Fruit fly (Drosophila melanogaster) whole organism, embryonic: Measurements from ENCODE around the gene Prosbeta2R2.

Source experiments
- Asciz ChIP-seq: fragments of 200-800 bp; sonication (Bioruptor generic); optimal IDR thresholded peaks from 2 replicates; lab custom pipeline; 2017; ENCODE audit warnings: missing biosample characterization, mild to moderate bottlenecking, missing genetic modification characterization, missing genetic modification reagents
- CG10366 ChIP-seq: fragments of 200-800 bp; sonication (Bioruptor generic); IDR thresholded peaks from 2 replicates; pipeline ENCODE4 v1.3.6; 2022; ENCODE audit warnings: missing biosample characterization, missing genetic modification characterization
- CG10543 ChIP-seq: fragments of 200-800 bp; sonication (Bioruptor generic); optimal IDR thresholded peaks from 3 replicates; lab custom pipeline; 2017; ENCODE audit warnings: missing biosample characterization, mild to moderate bottlenecking, missing genetic modification characterization, moderate library complexity
- CG11247 ChIP-seq: fragments of 200-800 bp; sonication (Bioruptor generic); IDR thresholded peaks from 2 replicates; pipeline ENCODE4 v1.3.6; 2022; ENCODE audit warnings: missing biosample characterization, missing genetic modification characterization
- CG12104 ChIP-seq: fragments of 200-800 bp; sonication (Bioruptor generic); optimal IDR thresholded peaks from 3 replicates; lab custom pipeline; 2016; ENCODE audit warnings: missing biosample characterization, missing genetic modification characterization
- CG12769 ChIP-seq: fragments of 200-800 bp; sonication (Bioruptor generic); optimal IDR thresholded peaks from 2 replicates; lab custom pipeline; 2019; ENCODE audit warnings: missing biosample characterization, mild to moderate bottlenecking, missing genetic modification characterization, moderate library complexity
- CG12942 ChIP-seq: fragments of 200-800 bp; sonication (Bioruptor generic); optimal IDR thresholded peaks from 3 replicates; lab custom pipeline; 2016; ENCODE audit warnings: missing biosample characterization, missing genetic modification characterization
- CG14710 ChIP-seq: fragments of 200-800 bp; sonication (Bioruptor generic); optimal IDR thresholded peaks from 3 replicates; lab custom pipeline; 2019; ENCODE audit warnings: missing biosample characterization, mild to moderate bottlenecking, missing genetic modification characterization, moderate library complexity
- CG1602 ChIP-seq: fragments of 200-800 bp; sonication (Bioruptor generic); optimal IDR thresholded peaks from 3 replicates; lab custom pipeline; 2016; ENCODE audit warnings: missing biosample characterization, missing genetic modification characterization
- CG16863 ChIP-seq: fragments of 200-800 bp; sonication (Bioruptor generic); optimal IDR thresholded peaks from 3 replicates; lab custom pipeline; 2016; ENCODE audit warnings: missing biosample characterization, missing genetic modification characterization
- CG17186 ChIP-seq: fragments of 200-800 bp; sonication (Bioruptor generic); optimal IDR thresholded peaks from 3 replicates; lab custom pipeline; 2017; ENCODE audit warnings: missing biosample characterization, missing genetic modification reagents, missing genetic modification characterization
- CG17912 ChIP-seq: fragments of 200-800 bp; sonication (Bioruptor generic); optimal IDR thresholded peaks from 2 replicates; lab custom pipeline; 2018; ENCODE audit warnings: missing biosample characterization, mild to moderate bottlenecking, missing genetic modification characterization
- CG30020 ChIP-seq: fragments of 200-800 bp; optimal IDR thresholded peaks from 2 replicates; lab custom pipeline; 2019; ENCODE audit warnings: missing biosample characterization, mild to moderate bottlenecking, missing genetic modification characterization, moderate library complexity
- CG32772 ChIP-seq: fragments of 200-800 bp; sonication (Bioruptor generic); IDR thresholded peaks from 2 replicates; pipeline ENCODE4 v1.3.6; 2022; ENCODE audit warnings: missing biosample characterization, missing genetic modification characterization
- CG4360 ChIP-seq: fragments of 200-800 bp; sonication (Bioruptor generic); IDR thresholded peaks from 2 replicates; pipeline ENCODE4 v1.3.6; 2022; ENCODE audit warnings: missing biosample characterization, missing genetic modification characterization
- CG4424 ChIP-seq: fragments of 200-800 bp; sonication (Bioruptor generic); optimal IDR thresholded peaks from 3 replicates; lab custom pipeline; 2016; ENCODE audit warnings: missing biosample characterization, missing genetic modification characterization
- CG5180 ChIP-seq: fragments of 200-800 bp; sonication (Bioruptor generic); optimal IDR thresholded peaks from 3 replicates; lab custom pipeline; 2017; ENCODE audit warnings: missing biosample characterization, missing genetic modification characterization, mild to moderate bottlenecking, moderate library complexity, missing genetic modification reagents
- CG5245 ChIP-seq: fragments of 200-800 bp; sonication (Bioruptor generic); optimal IDR thresholded peaks from 3 replicates; lab custom pipeline; 2016; ENCODE audit warnings: missing biosample characterization, missing genetic modification characterization
- CG7372 ChIP-seq: fragments of 200-800 bp; sonication (Bioruptor generic); IDR thresholded peaks from 2 replicates; pipeline ENCODE4 v1.3.6; 2022; ENCODE audit warnings: missing biosample characterization, missing genetic modification characterization
- CG8359 ChIP-seq: fragments of 200-800 bp; sonication (Bioruptor generic); optimal IDR thresholded peaks from 2 replicates; lab custom pipeline; 2017; ENCODE audit warnings: missing biosample characterization, mild to moderate bottlenecking, missing genetic modification characterization, borderline replicate concordance
- CG8478 ChIP-seq: fragments of >200 bp; optimal IDR thresholded peaks from 2 replicates; lab custom pipeline; 2018
- CG9817 ChIP-seq: fragments of 200-800 bp; sonication (Bioruptor generic); optimal IDR thresholded peaks from 2 replicates; lab custom pipeline; 2018; ENCODE audit warnings: missing biosample characterization, mild to moderate bottlenecking, missing genetic modification characterization, moderate library complexity
- CG9932 ChIP-seq: fragments of 200-800 bp; sonication (Bioruptor generic); IDR thresholded peaks from 2 replicates; pipeline ENCODE4 v1.3.6; 2022; ENCODE audit warnings: missing biosample characterization, missing genetic modification characterization
- Dp ChIP-seq: fragments of 200-800 bp; sonication (Bioruptor generic); optimal IDR thresholded peaks from 2 replicates; lab custom pipeline; 2018; ENCODE audit warnings: missing biosample characterization, mild to moderate bottlenecking, missing genetic modification characterization, moderate library complexity
- Elba2 ChIP-seq: fragments of 200-800 bp; sonication (Bioruptor generic); optimal IDR thresholded peaks from 3 replicates; lab custom pipeline; 2016; ENCODE audit warnings: missing biosample characterization, missing genetic modification characterization
- Nf-YA ChIP-seq: fragments of 200-800 bp; sonication (Bioruptor generic); IDR thresholded peaks from 2 replicates; pipeline ENCODE4 v1.3.6; 2022; ENCODE audit warnings: missing biosample characterization, missing genetic modification characterization
- Oaz ChIP-seq: fragments of 200-800 bp; sonication (Bioruptor generic); IDR thresholded peaks from 2 replicates; pipeline ENCODE4 v1.3.6; 2022; ENCODE audit warnings: missing biosample characterization, missing genetic modification characterization
- Ravus ChIP-seq: fragments of 200-800 bp; sonication (Bioruptor generic); IDR thresholded peaks from 2 replicates; pipeline ENCODE4 v1.3.6; 2022; ENCODE audit warnings: missing biosample characterization, missing genetic modification characterization
- Rx ChIP-seq: fragments of 200-800 bp; sonication (Bioruptor generic); IDR thresholded peaks from 2 replicates; pipeline ENCODE4 v1.3.6; 2022; ENCODE audit warnings: missing biosample characterization, missing genetic modification characterization
- Side ChIP-seq: fragments of 200-800 bp; sonication (Bioruptor generic); optimal IDR thresholded peaks from 2 replicates; lab custom pipeline; 2016; ENCODE audit warnings: missing biosample characterization, missing genetic modification characterization
- TFAM ChIP-seq: fragments of 200-800 bp; sonication (Bioruptor generic); optimal IDR thresholded peaks from 2 replicates; lab custom pipeline; 2017; ENCODE audit warnings: missing biosample characterization, missing genetic modification characterization, inconsistent platforms
- Tbp ChIP-seq: fragments of >200 bp; optimal IDR thresholded peaks from 2 replicates; lab custom pipeline; 2018; ENCODE audit warnings: missing biosample characterization, missing genetic modification characterization
- Usf ChIP-seq: fragments of 200-800 bp; sonication (Bioruptor generic); optimal IDR thresholded peaks from 2 replicates; lab custom pipeline; 2017; ENCODE audit warnings: missing genotype, missing biosample characterization, missing genetic modification characterization
- amos ChIP-seq: fragments of 200-800 bp; sonication (Bioruptor generic); IDR thresholded peaks from 2 replicates; pipeline ENCODE4 v1.3.6; 2022; ENCODE audit warnings: missing biosample characterization, missing genetic modification characterization; ENCODE audit not compliant: partially characterized antibody
- aop ChIP-seq: fragments of 200-800 bp; sonication (Bioruptor generic); IDR thresholded peaks from 2 replicates; pipeline ENCODE4 v1.3.6; 2022; ENCODE audit warnings: missing biosample characterization, missing genetic modification characterization
- cas ChIP-seq: fragments of 200-800 bp; sonication (Bioruptor generic); IDR thresholded peaks from 2 replicates; pipeline ENCODE4 v1.3.6; 2022; ENCODE audit warnings: missing biosample characterization, missing genetic modification characterization
- caup ChIP-seq: fragments of 200-800 bp; sonication (Bioruptor generic); optimal IDR thresholded peaks from 3 replicates; lab custom pipeline; 2017; ENCODE audit warnings: missing biosample characterization, mild to moderate bottlenecking, missing genetic modification characterization, moderate library complexity; ENCODE audit not compliant: severe bottlenecking
- chm ChIP-seq: fragments of 200-800 bp; sonication (Bioruptor generic); IDR thresholded peaks from 2 replicates; pipeline ENCODE4 v1.3.6; 2022; ENCODE audit warnings: missing biosample characterization, missing genetic modification characterization
- dan ChIP-seq: fragments of 200-800 bp; sonication (Bioruptor generic); IDR thresholded peaks from 2 replicates; pipeline ENCODE4 v1.3.6; 2022; ENCODE audit warnings: missing biosample characterization, missing genetic modification characterization
- exex ChIP-seq: fragments of 200-800 bp; sonication (Bioruptor generic); optimal IDR thresholded peaks from 4 replicates; lab custom pipeline; 2018; ENCODE audit warnings: missing biosample characterization, mild to moderate bottlenecking, missing genetic modification characterization, moderate library complexity
- gcm2 ChIP-seq: fragments of 200-800 bp; sonication (Bioruptor generic); optimal IDR thresholded peaks from 2 replicates; lab custom pipeline; 2016; ENCODE audit warnings: missing biosample characterization, missing genetic modification characterization
- gsb-n ChIP-seq: fragments of 200-800 bp; sonication (Bioruptor generic); optimal IDR thresholded peaks from 3 replicates; lab custom pipeline; 2018; ENCODE audit warnings: missing biosample characterization, mild to moderate bottlenecking, missing genetic modification characterization
- luna ChIP-seq: fragments of 200-800 bp; sonication (Bioruptor generic); optimal IDR thresholded peaks from 2 replicates; lab custom pipeline; 2016; ENCODE audit warnings: missing biosample characterization, missing genetic modification characterization
- nerfin-1 ChIP-seq: fragments of 200-800 bp; sonication (Bioruptor generic); optimal IDR thresholded peaks from 3 replicates; lab custom pipeline; 2019; ENCODE audit warnings: missing biosample characterization, mild to moderate bottlenecking, missing genetic modification characterization, moderate library complexity
- prd ChIP-seq, 3 experiments: fragments of >200 bp in 2 of 3; fragments of 200-800 bp in 1 of 3; sonication (Bioruptor generic) in 1 of 3; optimal IDR thresholded peaks in 2 of 3; IDR thresholded peaks in 1 of 3; 2 replicates in 2 of 3; 3 replicates in 1 of 3; pipeline versions ENCODE4 v1.3.6 to Lab custom; 2017 to 2022; ENCODE audit warnings: missing biosample characterization in 1 of 3, missing genetic modification characterization in 1 of 3
- pum ChIP-seq: fragments of 200-800 bp; sonication (Bioruptor generic); optimal IDR thresholded peaks from 2 replicates; lab custom pipeline; 2016; ENCODE audit warnings: missing biosample characterization, missing genetic modification characterization
- so ChIP-seq: fragments of 200-800 bp; sonication (Bioruptor generic); IDR thresholded peaks from 3 replicates; pipeline ENCODE4 v1.3.6; 2022; ENCODE audit warnings: missing biosample characterization, missing genetic modification characterization
- sug ChIP-seq: fragments of 200-800 bp; optimal IDR thresholded peaks from 2 replicates; lab custom pipeline; 2019; ENCODE audit warnings: missing biosample characterization, mild to moderate bottlenecking, missing genetic modification characterization, moderate library complexity
- trem ChIP-seq: fragments of 200-800 bp; optimal IDR thresholded peaks from 3 replicates; lab custom pipeline; 2019; ENCODE audit warnings: missing biosample characterization, mild to moderate bottlenecking, missing genetic modification characterization, moderate library complexity
- zen ChIP-seq: fragments of 200-800 bp; sonication (Bioruptor generic); optimal IDR thresholded peaks from 3 replicates; lab custom pipeline; 2018; ENCODE audit warnings: missing biosample characterization, mild to moderate bottlenecking, missing genetic modification characterization, moderate library complexity
- zf30C ChIP-seq: fragments of 200-800 bp; sonication (Bioruptor generic); optimal IDR thresholded peaks from 3 replicates; lab custom pipeline; 2018; ENCODE audit warnings: missing biosample characterization, mild to moderate bottlenecking, missing genetic modification characterization

Gene Prosbeta2R2

DNA sequence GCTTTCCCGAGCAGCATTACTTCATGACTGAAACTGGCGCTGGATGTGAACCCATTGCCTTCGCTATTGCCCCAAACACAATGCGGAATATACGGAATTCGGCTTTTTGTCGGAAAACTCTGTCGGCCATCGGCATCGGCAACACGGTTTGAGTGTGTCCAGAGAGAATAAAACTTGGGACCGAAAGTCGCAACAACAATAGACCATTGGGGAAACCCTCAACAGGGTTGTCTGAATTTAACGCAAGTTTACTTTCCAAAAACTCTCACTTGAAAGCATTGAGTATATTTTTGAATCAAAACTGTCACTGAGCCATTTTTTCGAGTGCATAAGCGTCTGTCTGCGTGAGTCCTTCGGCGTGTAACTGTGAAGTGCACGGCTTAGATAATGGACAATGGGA, 21.0 kb downstream of the Prosbeta2R2 start (continued):
- TF ChIP-seq CG14710 (tag; lab: Kevin White, UChicago), result no peak
- no peak for TF ChIP-seq amos (GFP tag; lab: Robert Waterston, UW)
- peak; percentile 51 for TF ChIP-seq zf30C (GFP tag; lab: Kevin White, UChicago)
- TF ChIP-seq Elba2 (GFP tag; lab: Kevin White, UChicago), result no peak
- TF ChIP-seq Oaz (GFP tag; lab: Robert Waterston, UW), result peak; percentile 59; the same call in 1 of the 2 replicates
- peak; percentile 41 for TF ChIP-seq CG10543 (GFP tag; lab: Kevin White, UChicago)
- TF ChIP-seq sug (tag; lab: Kevin White, UChicago), result peak; percentile 22
- TF ChIP-seq CG4360 (GFP tag; lab: Robert Waterston, UW), result no peak
- TF ChIP-seq nerfin-1 (tag; lab: Kevin White, UChicago), result no peak
- TF ChIP-seq dan (GFP tag; lab: Robert Waterston, UW), result no peak
- TF ChIP-seq Nf-YA (GFP tag; lab: Robert Waterston, UW), result 0 out of 2 replicates have a peak, but pooled peaks have one; percentile 17
- TF ChIP-seq Dp (GFP tag; lab: Kevin White, UChicago), result no peak
- TF ChIP-seq CG32772, result peak; percentile 47
- TF ChIP-seq gsb-n (tag; lab: Kevin White, UChicago), result no peak
- TF ChIP-seq CG9932, result no peak; the same call in 1 of the 2 replicates
- peak; percentile 27 for TF ChIP-seq luna (GFP tag; lab: Kevin White, UChicago)
- TF ChIP-seq TFAM (GFP tag; lab: Kevin White, UChicago), result no peak
- peak; percentile 26 for TF ChIP-seq pum
- peak; percentile 6 for TF ChIP-seq CG12942
- peak; percentile 34; the same call in 1 of the 2 replicates for TF ChIP-seq CG7372 (GFP tag; lab: Robert Waterston, UW)
- TF ChIP-seq Asciz (GFP tag; lab: Kevin White, UChicago), result no peak
- no peak for TF ChIP-seq gcm2 (GFP tag; lab: Kevin White, UChicago)
- TF ChIP-seq CG1602, result no peak
- peak; percentile 30 for TF ChIP-seq CG16863 (GFP tag; lab: Kevin White, UChicago)
- peak; percentile 87 for TF ChIP-seq CG12769 (tag; lab: Kevin White, UChicago)
- no peak for TF ChIP-seq CG12104
- TF ChIP-seq cas (GFP tag; lab: Robert Waterston, UW), result no peak
- TF ChIP-seq Side (GFP tag; lab: Kevin White, UChicago), result peak; percentile 66
- no peak for TF ChIP-seq exex (tag; lab: Kevin White, UChicago)
- no peak for TF ChIP-seq aop (GFP tag; lab: Robert Waterston, UW)
- TF ChIP-seq chm (GFP tag; lab: Robert Waterston, UW), result no peak
- peak; percentile 55 for TF ChIP-seq CG9817 (tag; lab: Kevin White, UChicago)
- no peak for TF ChIP-seq Tbp (GFP tag; lab: Kevin White, UChicago)
- TF ChIP-seq CG4424, result peak; percentile 23
- TF ChIP-seq CG11247 (GFP tag; lab: Robert Waterston, UW), result no peak; the same call in 1 of the 2 replicates
- TF ChIP-seq Rx, result peak; percentile 18; the same call in 1 of the 2 replicates
- TF ChIP-seq CG10366 (GFP tag; lab: Robert Waterston, UW), result peak; percentile 57
- no peak for TF ChIP-seq trem (tag; lab: Kevin White, UChicago)
- TF ChIP-seq CG17912, result no peak
- peak; percentile 20 for TF ChIP-seq CG5180
- no peak for TF ChIP-seq Ravus (GFP tag; lab: Robert Waterston, UW)
- TF ChIP-seq so (GFP tag; lab: Robert Waterston, UW), result 0 out of 3 replicates have a peak, but pooled peaks have one; percentile 9
- TF ChIP-seq CG8359 (GFP tag; lab: Kevin White, UChicago), result no peak
- no peak for TF ChIP-seq CG30020 (tag; lab: Kevin White, UChicago)
- no peak for TF ChIP-seq Usf (GFP tag; lab: Kevin White, UChicago)
- no peak for TF ChIP-seq CG17186 (GFP tag; lab: Kevin White, UChicago)
- no peak for TF ChIP-seq CG8478 (lab: Kevin White, UChicago)
- TF ChIP-seq CG5245 (GFP tag; lab: Kevin White, UChicago), result no peak
- TF ChIP-seq prd (optimal IDR thresholded peaks at IDR 0.05; lab: Kevin White, UChicago), result no peak
- peak; percentile 56; the same call in 2 of the 3 replicates for TF ChIP-seq prd (GFP tag; IDR thresholded peaks at IDR 0.05; lab: Robert Waterston, UW)
- TF ChIP-seq zen (tag; lab: Kevin White, UChicago), result no peak
- TF ChIP-seq caup (GFP tag; lab: Kevin White, UChicago), result peak; percentile 68
